Worm (Caenorhabditis elegans): Measurements from ENCODE around the gene W03C9.5.

ce11 chrII:11952963-11953362, 14.4 kb downstream of the W03C9.5 start:
- TF ChIP-seq nhr-237 (tag; optimal IDR thresholded peaks at IDR 0.05): no peak
- no peak for TF ChIP-seq daf-19 (GFP tag; conservative IDR thresholded peaks at IDR 0.05)
- TF ChIP-seq nhr-11 (tag; optimal IDR thresholded peaks at IDR 0.05): no peak
- TF ChIP-seq zag-1 (tag; optimal IDR thresholded peaks at IDR 0.05): no peak
- TF ChIP-seq egl-27 (tag; optimal IDR thresholded peaks at IDR 0.05): no peak
- no peak for TF ChIP-seq mdl-1 (tag; optimal IDR thresholded peaks at IDR 0.05)

Measured in whole organism, L4 larva.